Fruit fly (Drosophila melanogaster) whole organism, embryonic: ENCODE measurements around the gene Prm.

Experiments
- Aef1 ChIP-seq: fragments of 200-800 bp; sonication (Bioruptor generic); IDR thresholded peaks from 3 replicates; pipeline ENCODE4 v1.3.6; 2022; ENCODE audit warnings: missing biosample characterization, missing genetic modification characterization
- CG11247 ChIP-seq: fragments of 200-800 bp; sonication (Bioruptor generic); IDR thresholded peaks from 2 replicates; pipeline ENCODE4 v1.3.6; 2022; ENCODE audit warnings: missing biosample characterization, missing genetic modification characterization
- CG11456 ChIP-seq: fragments of 200-800 bp; sonication (Bioruptor generic); IDR thresholded peaks from 3 replicates; pipeline ENCODE4 v1.3.6; 2022; ENCODE audit warnings: missing biosample characterization, missing genetic modification characterization
- CG12299 ChIP-seq: fragments of 200-800 bp; sonication (Bioruptor generic); optimal IDR thresholded peaks from 2 replicates; lab custom pipeline; 2018; ENCODE audit warnings: missing biosample characterization, mild to moderate bottlenecking, missing genetic modification characterization
- CG14441 ChIP-seq: fragments of 200-800 bp; sonication (Bioruptor generic); IDR thresholded peaks from 2 replicates; pipeline ENCODE4 v1.3.6; 2022; ENCODE audit warnings: missing biosample characterization, missing genetic modification characterization
- CG16813 ChIP-seq: fragments of 200-800 bp; sonication (Bioruptor generic); IDR thresholded peaks from 3 replicates; pipeline ENCODE4 v1.3.6; 2022; ENCODE audit warnings: missing biosample characterization, missing genetic modification characterization; ENCODE audit not compliant: partially characterized antibody
- CG2199 ChIP-seq: fragments of 200-800 bp; sonication (Bioruptor generic); IDR thresholded peaks from 3 replicates; pipeline ENCODE4 v1.3.6; 2022; ENCODE audit warnings: missing biosample characterization, missing genetic modification characterization
- CG3847 ChIP-seq: fragments of 200-800 bp; sonication (Bioruptor generic); IDR thresholded peaks from 2 replicates; pipeline ENCODE4 v1.3.6; 2022; ENCODE audit warnings: missing biosample characterization, missing genetic modification characterization
- CG4328 ChIP-seq: fragments of 200-800 bp; sonication (Bioruptor generic); optimal IDR thresholded peaks from 3 replicates; lab custom pipeline; 2017; ENCODE audit warnings: missing biosample characterization, missing genetic modification reagents, missing genetic modification characterization
- CG4730 ChIP-seq: fragments of 200-800 bp; sonication (Bioruptor generic); IDR thresholded peaks from 2 replicates; pipeline ENCODE4 v1.3.6; 2022; ENCODE audit warnings: missing biosample characterization, missing genetic modification characterization
- CG6689 ChIP-seq: fragments of 200-800 bp; sonication (Bioruptor generic); IDR thresholded peaks from 2 replicates; pipeline ENCODE4 v1.3.6; 2022; ENCODE audit warnings: missing biosample characterization, missing genetic modification characterization
- CG8765 ChIP-seq: fragments of 200-800 bp; sonication (Bioruptor generic); IDR thresholded peaks from 2 replicates; pipeline ENCODE4 v1.3.6; 2022; ENCODE audit warnings: missing biosample characterization, missing genetic modification characterization
- ERR ChIP-seq: fragments of 200-800 bp; sonication (Bioruptor generic); optimal IDR thresholded peaks from 2 replicates; lab custom pipeline; 2016; ENCODE audit warnings: missing biosample characterization, missing genetic modification characterization
- Gsc ChIP-seq: fragments of 200-800 bp; sonication (Bioruptor generic); IDR thresholded peaks from 2 replicates; pipeline ENCODE4 v1.3.6; 2022; ENCODE audit warnings: missing biosample characterization, missing genetic modification characterization
- Gug ChIP-seq: fragments of 200-800 bp; sonication (Bioruptor generic); IDR thresholded peaks from 4 replicates; pipeline ENCODE4 v1.3.6; 2022; ENCODE audit warnings: missing biosample characterization, missing genetic modification characterization
- HLH3B ChIP-seq: fragments of 200-800 bp; sonication (Bioruptor generic); IDR thresholded peaks from 2 replicates; pipeline ENCODE4 v1.3.6; 2022; ENCODE audit warnings: missing biosample characterization, missing genetic modification characterization
- HLH54F ChIP-seq: fragments of 200-800 bp; sonication (Bioruptor generic); optimal IDR thresholded peaks from 3 replicates; lab custom pipeline; 2016; ENCODE audit warnings: missing biosample characterization, missing genetic modification characterization
- Hr51 ChIP-seq, 2 experiments: fragments of 200-800 bp; sonication (Bioruptor generic); optimal IDR thresholded peaks; 2 replicates in 1 of 2; 3 replicates in 1 of 2; lab custom pipeline; 2016 to 2018; ENCODE audit warnings: missing biosample characterization in 2 of 2, missing genetic modification characterization in 2 of 2, mild to moderate bottlenecking in 1 of 2, moderate library complexity in 1 of 2
- Jarid2 ChIP-seq: fragments of 200-800 bp; sonication (Bioruptor generic); optimal IDR thresholded peaks from 3 replicates; lab custom pipeline; 2017; ENCODE audit warnings: mild to moderate bottlenecking, missing biosample characterization, missing genetic modification reagents, missing genetic modification characterization
- Max ChIP-seq: fragments of 200-800 bp; sonication (Bioruptor generic); optimal IDR thresholded peaks from 2 replicates; lab custom pipeline; 2016; ENCODE audit warnings: missing biosample characterization, mild to moderate bottlenecking, missing genetic modification characterization
- Med ChIP-seq: fragments of 200-800 bp; sonication (Bioruptor generic); peaks from one replicate; lab custom pipeline; 2016; ENCODE audit warnings: missing biosample characterization, missing genetic modification characterization, mild to moderate bottlenecking, inconsistent platforms, moderate library complexity
- NFAT ChIP-seq: fragments of 200-800 bp; sonication (Bioruptor generic); IDR thresholded peaks from 2 replicates; pipeline ENCODE4 v1.3.6; 2022; ENCODE audit warnings: missing biosample characterization, missing genetic modification characterization
- Nf-YC ChIP-seq: fragments of 200-800 bp; optimal IDR thresholded peaks from 3 replicates; lab custom pipeline; 2019; ENCODE audit warnings: missing biosample characterization, mild to moderate bottlenecking, missing genetic modification characterization, moderate library complexity
- Oaz ChIP-seq: fragments of 200-800 bp; sonication (Bioruptor generic); IDR thresholded peaks from 2 replicates; pipeline ENCODE4 v1.3.6; 2022; ENCODE audit warnings: missing biosample characterization, missing genetic modification characterization
- Ptx1 ChIP-seq: fragments of 200-800 bp; sonication (Bioruptor generic); IDR thresholded peaks from 2 replicates; pipeline ENCODE4 v1.3.6; 2022; ENCODE audit warnings: missing biosample characterization, missing genetic modification characterization
- Rfx ChIP-seq: fragments of 200-800 bp; sonication (Bioruptor generic); IDR thresholded peaks from 2 replicates; pipeline ENCODE4 v1.3.6; 2022; ENCODE audit warnings: missing biosample characterization, missing genetic modification characterization
- Rx ChIP-seq: fragments of 200-800 bp; sonication (Bioruptor generic); IDR thresholded peaks from 2 replicates; pipeline ENCODE4 v1.3.6; 2022; ENCODE audit warnings: missing biosample characterization, missing genetic modification characterization
- abd-A ChIP-seq: fragments of 200-800 bp; sonication (Bioruptor generic); optimal IDR thresholded peaks from 3 replicates; lab custom pipeline; 2019; ENCODE audit warnings: missing biosample characterization, mild to moderate bottlenecking, missing genetic modification characterization, moderate library complexity
- bab2 ChIP-seq: fragments of 200-800 bp; sonication (Bioruptor generic); optimal IDR thresholded peaks from 2 replicates; lab custom pipeline; 2016; ENCODE audit warnings: missing biosample characterization, missing genetic modification characterization
- btn ChIP-seq: fragments of 200-800 bp; sonication (Bioruptor generic); optimal IDR thresholded peaks from 2 replicates; lab custom pipeline; 2016; ENCODE audit warnings: missing biosample characterization, missing genetic modification characterization
- crp ChIP-seq, 2 experiments: fragments of 200-800 bp; sonication (Bioruptor generic); optimal IDR thresholded peaks; 2 replicates in 1 of 2; 3 replicates in 1 of 2; lab custom pipeline; 2017; ENCODE audit warnings: missing biosample characterization in 2 of 2, missing genetic modification characterization in 2 of 2, mild to moderate bottlenecking in 1 of 2, moderate library complexity in 1 of 2
- da ChIP-seq: fragments of 200-800 bp; sonication (Bioruptor generic); optimal IDR thresholded peaks from 2 replicates; lab custom pipeline; 2016; ENCODE audit warnings: missing biosample characterization, missing genetic modification characterization
- dm ChIP-seq: fragments of 200-800 bp; sonication (Bioruptor generic); optimal IDR thresholded peaks from 3 replicates; lab custom pipeline; 2016; ENCODE audit warnings: missing biosample characterization, missing genetic modification characterization
- dmrt99B ChIP-seq: fragments of 200-800 bp; sonication (Bioruptor generic); optimal IDR thresholded peaks from 2 replicates; lab custom pipeline; 2018; ENCODE audit warnings: missing biosample characterization, mild to moderate bottlenecking, missing genetic modification characterization, moderate library complexity
- ems ChIP-seq: fragments of 200-800 bp; sonication (Bioruptor generic); optimal IDR thresholded peaks from 3 replicates; lab custom pipeline; 2016; ENCODE audit warnings: missing biosample characterization, missing genetic modification characterization
- fru ChIP-seq: fragments of >200 bp; optimal IDR thresholded peaks from 2 replicates; lab custom pipeline; 2017
- h ChIP-seq: fragments of >200 bp; optimal IDR thresholded peaks from 2 replicates; lab custom pipeline; 2017
- kah ChIP-seq: fragments of 200-800 bp; sonication (Bioruptor generic); optimal IDR thresholded peaks from 2 replicates; lab custom pipeline; 2018; ENCODE audit warnings: missing biosample characterization, mild to moderate bottlenecking, missing genetic modification characterization
- ken ChIP-seq: fragments of 200-800 bp; sonication (Bioruptor generic); IDR thresholded peaks from 3 replicates; pipeline ENCODE4 v1.3.6; 2022; ENCODE audit warnings: missing biosample characterization, missing genetic modification characterization
- kni ChIP-seq: fragments of 200-800 bp; sonication (Bioruptor generic); optimal IDR thresholded peaks from 3 replicates; lab custom pipeline; 2017; ENCODE audit warnings: mild to moderate bottlenecking, missing biosample characterization, missing genetic modification reagents, missing genetic modification characterization
- nerfin-2 ChIP-seq: fragments of 200-800 bp; sonication (Bioruptor generic); IDR thresholded peaks from 2 replicates; pipeline ENCODE4 v1.3.6; 2022; ENCODE audit warnings: missing biosample characterization, missing genetic modification characterization; ENCODE audit not compliant: partially characterized antibody
- otp ChIP-seq: fragments of 200-800 bp; sonication (Bioruptor generic); IDR thresholded peaks from 3 replicates; pipeline ENCODE4, ENCODE4 v1.3.6; 2022; ENCODE audit warnings: missing biosample characterization, missing genetic modification characterization
- pan ChIP-seq, 4 experiments: fragments of >200 bp in 3 of 4; fragments of 200-800 bp in 1 of 4; sonication (Bioruptor generic) in 1 of 4; optimal IDR thresholded peaks in 3 of 4; IDR thresholded peaks in 1 of 4; 2 replicates each; pipeline versions ENCODE4 v1.3.6 to Lab custom; 2017 to 2022; ENCODE audit warnings: missing biosample characterization in 2 of 4, missing genetic modification characterization in 2 of 4, mixed read lengths in 1 of 4
- ro ChIP-seq: fragments of 200-800 bp; sonication (Bioruptor generic); IDR thresholded peaks from 2 replicates; pipeline ENCODE4 v1.3.6; 2022; ENCODE audit warnings: missing biosample characterization, missing genetic modification characterization
- run ChIP-seq: fragments of 200-800 bp; sonication (Bioruptor generic); optimal IDR thresholded peaks from 3 replicates; lab custom pipeline; 2018; ENCODE audit warnings: missing biosample characterization, mild to moderate bottlenecking, missing genetic modification characterization
- twi ChIP-seq: fragments of 200-800 bp; optimal IDR thresholded peaks from 2 replicates; lab custom pipeline; 2019; ENCODE audit warnings: missing biosample characterization, mild to moderate bottlenecking, missing genetic modification characterization, moderate library complexity
- zen ChIP-seq: fragments of 200-800 bp; sonication (Bioruptor generic); optimal IDR thresholded peaks from 3 replicates; lab custom pipeline; 2018; ENCODE audit warnings: missing biosample characterization, mild to moderate bottlenecking, missing genetic modification characterization, moderate library complexity

Gene Prm

DNA sequence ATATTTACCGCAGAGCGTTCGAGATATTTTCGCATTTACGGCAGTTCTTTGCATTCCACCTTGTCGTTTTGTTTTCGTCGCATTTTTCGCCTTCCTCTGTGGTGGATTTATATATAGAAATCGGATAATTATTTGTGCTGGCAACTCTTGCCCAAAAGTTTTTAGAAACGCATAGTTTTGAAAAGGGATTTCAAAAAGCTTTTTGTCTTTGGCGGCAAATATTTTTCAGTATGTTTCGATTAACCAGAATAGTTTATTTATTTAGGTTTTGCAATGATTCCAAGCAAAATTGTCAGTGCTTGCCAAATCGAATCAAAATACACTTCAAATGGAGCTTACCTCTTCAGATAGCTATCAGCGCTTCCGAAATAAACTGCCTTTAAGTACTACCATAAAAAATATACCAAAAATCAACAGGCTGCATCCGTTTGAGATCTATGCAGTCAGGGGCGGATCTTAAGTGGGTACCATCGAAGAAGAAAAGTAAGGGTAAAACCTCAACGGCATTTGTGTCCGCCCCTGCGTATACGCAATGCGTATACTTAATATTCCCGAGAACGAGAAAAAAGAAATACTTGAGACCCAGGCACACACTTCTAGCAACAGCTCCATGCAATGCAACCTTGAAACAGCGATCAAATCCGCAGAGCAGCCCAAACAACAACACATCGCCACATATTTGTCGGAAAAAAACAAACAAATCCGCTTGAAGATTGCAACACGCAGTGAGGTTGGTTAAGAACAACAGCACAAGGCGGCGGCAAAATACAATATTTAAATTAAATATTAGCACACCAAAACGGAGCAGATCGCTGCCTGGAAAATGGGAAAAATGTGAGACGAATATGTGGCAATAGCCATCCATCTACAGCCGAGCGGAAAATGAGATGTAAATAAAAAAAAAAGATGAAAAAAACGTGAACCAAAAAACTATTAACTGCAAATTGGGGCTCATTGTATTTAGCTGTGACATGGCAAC lies 4.9 kb upstream of the Prm start, which contains the start of gene CG13306 (continued):
- TF ChIP-seq dm = no peak
- TF ChIP-seq Jarid2 (GFP tag; lab: Kevin White, UChicago) = no peak
- no peak for TF ChIP-seq ro (GFP tag; lab: Robert Waterston, UW)
- 0 out of 2 replicates have a peak, but pooled peaks have one; percentile 6 for TF ChIP-seq CG11247 (GFP tag; lab: Robert Waterston, UW)
- TF ChIP-seq Gsc = no peak
- no peak for TF ChIP-seq nerfin-2 (GFP tag; lab: Robert Waterston, UW)
- TF ChIP-seq Oaz (GFP tag; lab: Robert Waterston, UW) = no peak
- no peak for TF ChIP-seq HLH54F (GFP tag; lab: Kevin White, UChicago)
- peak; percentile 0 for TF ChIP-seq Nf-YC (tag; lab: Kevin White, UChicago)
- TF ChIP-seq otp (GFP tag; lab: Robert Waterston, UW) = peak; percentile 56; the same call in 1 of the 3 replicates
- TF ChIP-seq CG12299 (tag; lab: Kevin White, UChicago) = no peak
- TF ChIP-seq Gug (GFP tag; lab: Robert Waterston, UW) = 0 out of 4 replicates have a peak, but pooled peaks have one; percentile 15
- peak; percentile 24 for TF ChIP-seq kah (GFP tag; lab: Kevin White, UChicago)
- TF ChIP-seq Rfx (GFP tag; lab: Robert Waterston, UW) = peak; percentile 18; the same call in 1 of the 2 replicates
- no peak for TF ChIP-seq zen (tag; lab: Kevin White, UChicago)
- no peak for TF ChIP-seq CG8765
- TF ChIP-seq bab2 = no peak
- TF ChIP-seq CG6689 (GFP tag; lab: Robert Waterston, UW) = 0 out of 2 replicates have a peak, but pooled peaks have one; percentile 10
- 0 out of 3 replicates have a peak, but pooled peaks have one; percentile 28 for TF ChIP-seq Aef1 (GFP tag; lab: Robert Waterston, UW)
- no peak for TF ChIP-seq da (GFP tag; lab: Kevin White, UChicago)
- 0 out of 2 replicates have a peak, but pooled peaks have one; percentile 12 for TF ChIP-seq CG3847 (GFP tag; lab: Robert Waterston, UW)
- no peak for TF ChIP-seq ems (GFP tag; lab: Kevin White, UChicago)
- peak in 1 of 2 experiments; percentile 15 for TF ChIP-seq Hr51 (GFP tag; optimal IDR thresholded peaks at IDR 0.05; lab: Kevin White, UChicago)
- TF ChIP-seq CG14441 (GFP tag; lab: Robert Waterston, UW) = peak; percentile 48; the same call in 1 of the 2 replicates
- peak; percentile 42 for TF ChIP-seq dmrt99B (tag; lab: Kevin White, UChicago)
- peak; percentile 32; the same call in 1 of the 2 replicates for TF ChIP-seq HLH3B (GFP tag; lab: Robert Waterston, UW)
- TF ChIP-seq CG4730 (GFP tag; lab: Robert Waterston, UW) = 0 out of 2 replicates have a peak, but pooled peaks have one; percentile 20
- no peak for TF ChIP-seq btn (GFP tag; lab: Kevin White, UChicago)
- TF ChIP-seq Rx = peak; percentile 34; the same call in 1 of the 2 replicates
- no peak for TF ChIP-seq crp (GFP tag; optimal IDR thresholded peaks at IDR 0.05; lab: Kevin White, UChicago)
- peak; percentile 5 for TF ChIP-seq abd-A
- TF ChIP-seq fru (lab: Kevin White, UChicago) = no peak
- no peak for TF ChIP-seq twi (tag; lab: Kevin White, UChicago)
- no peak for TF ChIP-seq ERR (GFP tag; lab: Kevin White, UChicago)
- peak; percentile 43 for TF ChIP-seq Med (GFP tag; lab: Kevin White, UChicago)
- 0 out of 3 replicates have a peak, but pooled peaks have one; percentile 18 for TF ChIP-seq CG11456
- peak; percentile 24 for TF ChIP-seq CG4328
- peak; percentile 39; the same call in 1 of the 2 replicates for TF ChIP-seq NFAT
- TF ChIP-seq h (lab: Kevin White, UChicago) = no peak
- TF ChIP-seq run (tag; lab: Kevin White, UChicago) = peak; percentile 18
- TF ChIP-seq kni = no peak
- TF ChIP-seq Ptx1 (GFP tag; lab: Robert Waterston, UW) = 0 out of 2 replicates have a peak, but pooled peaks have one; percentile 27
- TF ChIP-seq Max (GFP tag; lab: Kevin White, UChicago) = no peak
- TF ChIP-seq pan (optimal IDR thresholded peaks at IDR 0.05; lab: Kevin White, UChicago) = no peak
- TF ChIP-seq pan (GFP tag; optimal IDR thresholded peaks at IDR 0.05 in 1 of 2, IDR thresholded peaks at IDR 0.05 in 1 of 2) = peak in 1 of 2 experiments; percentile 57
- TF ChIP-seq CG2199 (GFP tag; lab: Robert Waterston, UW) = 0 out of 3 replicates have a peak, but pooled peaks have one; percentile 19
- TF ChIP-seq ken (GFP tag; lab: Robert Waterston, UW) = 0 out of 3 replicates have a peak, but pooled peaks have one; percentile 33
- 0 out of 3 replicates have a peak, but pooled peaks have one; percentile 28 for TF ChIP-seq CG16813
